Fruit fly (Drosophila melanogaster) whole organism, embryonic: ENCODE data around the gene enc.

Experiments
- Awh ChIP-seq: fragments of 200-800 bp; sonication (Bioruptor generic); IDR thresholded peaks from 2 replicates; pipeline ENCODE4, ENCODE4 v1.3.6; 2022; ENCODE audit warnings: missing biosample characterization, missing genetic modification characterization
- CG10147 ChIP-seq: fragments of 200-800 bp; sonication (Bioruptor generic); optimal IDR thresholded peaks from 2 replicates; lab custom pipeline; 2019; ENCODE audit warnings: missing biosample characterization, mild to moderate bottlenecking, missing genetic modification characterization, moderate library complexity
- CG12391 ChIP-seq: fragments of 200-800 bp; sonication (Bioruptor generic); optimal IDR thresholded peaks from 3 replicates; lab custom pipeline; 2018; ENCODE audit warnings: missing biosample characterization, mild to moderate bottlenecking, missing genetic modification characterization, moderate library complexity
- CG13424 ChIP-seq: fragments of 200-800 bp; sonication (Bioruptor generic); optimal IDR thresholded peaks from 2 replicates; lab custom pipeline; 2019; ENCODE audit warnings: missing biosample characterization, mild to moderate bottlenecking, missing genetic modification characterization, moderate library complexity
- CG1529 ChIP-seq: fragments of 200-800 bp; sonication (Bioruptor generic); optimal IDR thresholded peaks from 3 replicates; lab custom pipeline; 2018; ENCODE audit warnings: missing biosample characterization, missing genetic modification characterization
- CG16815 ChIP-seq: fragments of 200-800 bp; sonication (Bioruptor generic); optimal IDR thresholded peaks from 3 replicates; lab custom pipeline; 2017; ENCODE audit warnings: missing biosample characterization, mild to moderate bottlenecking, missing genetic modification characterization
- CG17328 ChIP-seq: fragments of 200-800 bp; sonication (Bioruptor generic); IDR thresholded peaks from 2 replicates; pipeline ENCODE4 v1.3.6; 2022; ENCODE audit warnings: missing biosample characterization, missing genetic modification characterization
- CG18599 ChIP-seq: fragments of 200-800 bp; sonication (Bioruptor generic); optimal IDR thresholded peaks from 3 replicates; lab custom pipeline; 2017; ENCODE audit warnings: missing biosample characterization, missing genetic modification characterization, mild to moderate bottlenecking, moderate library complexity, missing genetic modification reagents
- CG2712 ChIP-seq: fragments of 200-800 bp; optimal IDR thresholded peaks from 3 replicates; lab custom pipeline; 2019; ENCODE audit warnings: missing biosample characterization, mild to moderate bottlenecking, missing genetic modification characterization, moderate library complexity
- CG30403 ChIP-seq: fragments of 200-800 bp; sonication (Bioruptor generic); optimal IDR thresholded peaks from 3 replicates; lab custom pipeline; 2016; ENCODE audit warnings: missing biosample characterization, missing genetic modification characterization
- CG30431 ChIP-seq: fragments of 200-800 bp; sonication (Bioruptor generic); optimal IDR thresholded peaks from 2 replicates; lab custom pipeline; 2017; ENCODE audit warnings: missing biosample characterization, missing genetic modification characterization
- CG32532 ChIP-seq: fragments of 200-800 bp; sonication (Bioruptor generic); IDR thresholded peaks from 2 replicates; pipeline ENCODE4 v1.3.6; 2022; ENCODE audit warnings: missing biosample characterization, missing genetic modification characterization
- CG32767 ChIP-seq: fragments of 200-800 bp; sonication (Bioruptor generic); IDR thresholded peaks from 2 replicates; pipeline ENCODE4 v1.3.6; 2022; ENCODE audit warnings: missing biosample characterization, missing genetic modification characterization
- CG4424 ChIP-seq: fragments of 200-800 bp; sonication (Bioruptor generic); optimal IDR thresholded peaks from 3 replicates; lab custom pipeline; 2016; ENCODE audit warnings: missing biosample characterization, missing genetic modification characterization
- CG7745 ChIP-seq: fragments of 200-800 bp; sonication (Bioruptor generic); optimal IDR thresholded peaks from 2 replicates; lab custom pipeline; 2018; ENCODE audit warnings: missing biosample characterization, mild to moderate bottlenecking, missing genetic modification characterization, moderate library complexity
- CG8290 ChIP-seq, 3 experiments: fragments of 200-800 bp; sonication (Bioruptor generic); optimal IDR thresholded peaks; 2 replicates each; lab custom pipeline; 2016 to 2019; ENCODE audit warnings: missing biosample characterization in 3 of 3, missing genetic modification characterization in 3 of 3, mild to moderate bottlenecking in 2 of 3, moderate library complexity in 1 of 3
- CG8924 ChIP-seq: fragments of 200-800 bp; optimal IDR thresholded peaks from 3 replicates; lab custom pipeline; 2019; ENCODE audit warnings: missing biosample characterization, mild to moderate bottlenecking, missing genetic modification characterization, moderate library complexity
- Ets97D ChIP-seq: fragments of 200-800 bp; sonication (Bioruptor generic); optimal IDR thresholded peaks from 3 replicates; lab custom pipeline; 2016; ENCODE audit warnings: missing biosample characterization, missing genetic modification characterization
- Fer1 ChIP-seq: fragments of 200-800 bp; sonication (Bioruptor generic); optimal IDR thresholded peaks from 2 replicates; lab custom pipeline; 2017; ENCODE audit warnings: missing biosample characterization, mild to moderate bottlenecking, missing genetic modification characterization
- HLH3B ChIP-seq: fragments of 200-800 bp; sonication (Bioruptor generic); IDR thresholded peaks from 2 replicates; pipeline ENCODE4 v1.3.6; 2022; ENCODE audit warnings: missing biosample characterization, missing genetic modification characterization
- Hr3 ChIP-seq: fragments of 200-800 bp; sonication (Bioruptor generic); optimal IDR thresholded peaks from 3 replicates; lab custom pipeline; 2016; ENCODE audit warnings: missing biosample characterization, missing genetic modification characterization
- Hr51 ChIP-seq, 2 experiments: fragments of 200-800 bp; sonication (Bioruptor generic); optimal IDR thresholded peaks; 2 replicates in 1 of 2; 3 replicates in 1 of 2; lab custom pipeline; 2016 to 2018; ENCODE audit warnings: missing biosample characterization in 2 of 2, missing genetic modification characterization in 2 of 2, mild to moderate bottlenecking in 1 of 2, moderate library complexity in 1 of 2
- Max ChIP-seq: fragments of 200-800 bp; sonication (Bioruptor generic); optimal IDR thresholded peaks from 2 replicates; lab custom pipeline; 2016; ENCODE audit warnings: missing biosample characterization, mild to moderate bottlenecking, missing genetic modification characterization
- Oli ChIP-seq: fragments of 200-800 bp; sonication (Bioruptor generic); optimal IDR thresholded peaks from 2 replicates; lab custom pipeline; 2018; ENCODE audit warnings: missing biosample characterization, mild to moderate bottlenecking, missing genetic modification characterization, moderate library complexity
- PHDP ChIP-seq: fragments of 200-800 bp; sonication (Bioruptor generic); optimal IDR thresholded peaks from 3 replicates; lab custom pipeline; 2018; ENCODE audit warnings: missing biosample characterization, mild to moderate bottlenecking, missing genetic modification characterization, moderate library complexity
- Trl ChIP-seq, 3 experiments: fragments of >200 bp in 2 of 3; fragments of 200-800 bp in 1 of 3; sonication (Bioruptor generic) in 1 of 3; optimal IDR thresholded peaks; 2 replicates in 1 of 3; 3 replicates in 2 of 3; lab custom pipeline; 2016 to 2017; ENCODE audit warnings: missing biosample characterization in 1 of 3, missing genetic modification characterization in 1 of 3
- Xrp1 ChIP-seq: fragments of 200-800 bp; sonication (Bioruptor generic); IDR thresholded peaks from 2 replicates; pipeline ENCODE4 v1.3.6; 2022; ENCODE audit warnings: missing biosample characterization, missing genetic modification characterization
- bsh ChIP-seq, 2 experiments: fragments of 200-800 bp; sonication (Bioruptor generic); optimal IDR thresholded peaks; 2 replicates each; lab custom pipeline; 2017 to 2018; ENCODE audit warnings: mild to moderate bottlenecking in 2 of 2, missing biosample characterization in 2 of 2, missing genetic modification characterization in 2 of 2, moderate library complexity in 1 of 2
- dmrt11E ChIP-seq: fragments of 200-800 bp; sonication (Bioruptor generic); optimal IDR thresholded peaks from 3 replicates; lab custom pipeline; 2018; ENCODE audit warnings: missing biosample characterization, mild to moderate bottlenecking, missing genetic modification characterization, moderate library complexity
- dmrt99B ChIP-seq: fragments of 200-800 bp; sonication (Bioruptor generic); optimal IDR thresholded peaks from 2 replicates; lab custom pipeline; 2018; ENCODE audit warnings: missing biosample characterization, mild to moderate bottlenecking, missing genetic modification characterization, moderate library complexity
- dpn ChIP-seq, 2 experiments: fragments of 200-800 bp; sonication (Bioruptor generic); optimal IDR thresholded peaks; 3 replicates each; lab custom pipeline; 2016; ENCODE audit warnings: missing biosample characterization in 2 of 2, missing genetic modification characterization in 2 of 2
- grau ChIP-seq: fragments of 200-800 bp; optimal IDR thresholded peaks from 3 replicates; lab custom pipeline; 2019; ENCODE audit warnings: missing biosample characterization, mild to moderate bottlenecking, missing genetic modification characterization, moderate library complexity
- h ChIP-seq: fragments of >200 bp; optimal IDR thresholded peaks from 2 replicates; lab custom pipeline; 2017
- hkb ChIP-seq, 2 experiments: fragments of 200-800 bp in 1 of 2; fragments of >200 bp in 1 of 2; sonication (Bioruptor generic) in 1 of 2; IDR thresholded peaks in 1 of 2; optimal IDR thresholded peaks in 1 of 2; 2 replicates each; pipeline versions ENCODE4 v1.3.6 to Lab custom; 2017 to 2022; ENCODE audit warnings: missing biosample characterization in 1 of 2, missing genetic modification characterization in 1 of 2
- lab ChIP-seq: fragments of 200-800 bp; sonication (Bioruptor generic); optimal IDR thresholded peaks from 3 replicates; lab custom pipeline; 2017; ENCODE audit warnings: missing biosample characterization, missing genetic modification characterization, mild to moderate bottlenecking, moderate library complexity, missing genetic modification reagents
- lola ChIP-seq, 3 experiments: fragments of >200 bp in 2 of 3; fragments of 200-800 bp in 1 of 3; sonication (Bioruptor generic) in 1 of 3; optimal IDR thresholded peaks; 2 replicates each; lab custom pipeline; 2017 to 2019; ENCODE audit warnings: missing biosample characterization in 3 of 3, missing genetic modification characterization in 3 of 3, mild to moderate bottlenecking in 1 of 3, moderate library complexity in 1 of 3
- mam ChIP-seq: fragments of 200-800 bp; sonication (Bioruptor generic); optimal IDR thresholded peaks from 3 replicates; lab custom pipeline; 2016; ENCODE audit warnings: missing biosample characterization, missing genetic modification characterization
- nmo ChIP-seq: fragments of 200-800 bp; sonication (Bioruptor generic); optimal IDR thresholded peaks from 2 replicates; lab custom pipeline; 2018; ENCODE audit warnings: missing biosample characterization, mild to moderate bottlenecking, missing genetic modification characterization, moderate library complexity
- oc ChIP-seq: fragments of 200-800 bp; sonication (Bioruptor generic); optimal IDR thresholded peaks from 2 replicates; lab custom pipeline; 2018; ENCODE audit warnings: missing biosample characterization, mild to moderate bottlenecking, missing genetic modification characterization, moderate library complexity
- pfk ChIP-seq: fragments of 200-800 bp; sonication (Bioruptor generic); optimal IDR thresholded peaks from 2 replicates; lab custom pipeline; 2018; ENCODE audit warnings: missing biosample characterization, mild to moderate bottlenecking, missing genetic modification characterization, moderate library complexity
- phol ChIP-seq: fragments of 200-800 bp; sonication (Bioruptor generic); optimal IDR thresholded peaks from 3 replicates; lab custom pipeline; 2018; ENCODE audit warnings: missing biosample characterization, mild to moderate bottlenecking, missing genetic modification characterization, moderate library complexity
- scrt ChIP-seq: fragments of 200-800 bp; sonication (Bioruptor generic); optimal IDR thresholded peaks from 2 replicates; lab custom pipeline; 2018; ENCODE audit warnings: missing biosample characterization, mild to moderate bottlenecking, missing genetic modification characterization, moderate library complexity
- sisA ChIP-seq: fragments of 200-800 bp; sonication (Bioruptor generic); IDR thresholded peaks from 2 replicates; pipeline ENCODE4 v1.3.6; 2022; ENCODE audit warnings: missing biosample characterization, missing genetic modification characterization
- ssp ChIP-seq: fragments of 200-800 bp; sonication (Bioruptor generic); IDR thresholded peaks from 2 replicates; pipeline ENCODE4 v1.3.6; 2022; ENCODE audit warnings: missing biosample characterization, missing genetic modification characterization
- tin ChIP-seq: fragments of 200-800 bp; sonication (Bioruptor generic); optimal IDR thresholded peaks from 3 replicates; lab custom pipeline; 2016; ENCODE audit warnings: missing biosample characterization, missing genetic modification characterization
- twi ChIP-seq: fragments of 200-800 bp; optimal IDR thresholded peaks from 2 replicates; lab custom pipeline; 2019; ENCODE audit warnings: missing biosample characterization, mild to moderate bottlenecking, missing genetic modification characterization, moderate library complexity
- vnd ChIP-seq: fragments of 200-800 bp; sonication (Bioruptor generic); IDR thresholded peaks from 3 replicates; pipeline ENCODE4 v1.3.6; 2022; ENCODE audit warnings: missing biosample characterization, missing genetic modification characterization; ENCODE audit not compliant: partially characterized antibody
- zfh1 ChIP-seq: fragments of 200-800 bp; sonication (Bioruptor generic); IDR thresholded peaks from 3 replicates; pipeline ENCODE4 v1.3.6; 2022; ENCODE audit warnings: missing biosample characterization, missing genetic modification characterization

The enc gene

DNA sequence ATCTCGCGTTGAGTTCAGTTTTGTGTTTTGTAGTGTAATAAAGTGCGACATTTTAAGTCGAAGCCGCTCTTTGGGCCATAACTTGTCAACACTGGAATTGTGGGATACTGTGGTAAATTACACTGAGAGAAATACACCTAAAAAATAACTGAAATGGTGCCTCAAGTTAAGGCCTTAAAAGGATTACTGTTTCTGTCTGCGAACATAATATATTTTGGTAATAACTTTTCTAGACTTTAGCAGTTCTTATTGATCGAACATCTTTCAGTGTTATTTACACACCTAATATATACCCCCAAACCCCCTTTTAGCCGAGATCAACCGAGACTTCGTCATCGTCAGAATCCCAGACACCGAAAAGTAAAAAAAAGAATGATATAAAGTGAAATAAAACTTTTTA, 33.4 kb downstream of the enc start (continued):
- TF ChIP-seq bsh (GFP tag; optimal IDR thresholded peaks at IDR 0.05; lab: Kevin White, UChicago) = peak in 1 of 2 experiments; percentile 76
- TF ChIP-seq CG10147 (GFP tag; lab: Kevin White, UChicago) = peak; percentile 29
- peak; percentile 69; the same call in 1 of the 2 replicates for TF ChIP-seq Xrp1 (GFP tag; lab: Robert Waterston, UW)
- peak; percentile 41 for TF ChIP-seq Oli (tag; lab: Kevin White, UChicago)
- TF ChIP-seq vnd (GFP tag; lab: Robert Waterston, UW) = no peak
- peak; percentile 36 for TF ChIP-seq grau
- TF ChIP-seq dpn (GFP tag; optimal IDR thresholded peaks at IDR 0.05; lab: Kevin White, UChicago) = peak; percentile 14 to 49
- peak; percentile 9 for TF ChIP-seq twi (tag; lab: Kevin White, UChicago)
- no peak for TF ChIP-seq CG32767 (GFP tag; lab: Robert Waterston, UW)
- TF ChIP-seq CG17328 (GFP tag; lab: Robert Waterston, UW) = peak; percentile 61; the same call in 1 of the 2 replicates
- peak; percentile 39 for TF ChIP-seq ssp (GFP tag; lab: Robert Waterston, UW)
- TF ChIP-seq dmrt99B (tag; lab: Kevin White, UChicago) = peak; percentile 44
- TF ChIP-seq Awh (GFP tag; lab: Robert Waterston, UW) = peak; percentile 80
- peak; percentile 74 for TF ChIP-seq CG2712 (tag; lab: Kevin White, UChicago)
- TF ChIP-seq lab = peak; percentile 24
- TF ChIP-seq CG16815 (GFP tag; lab: Kevin White, UChicago) = peak; percentile 6
- TF ChIP-seq CG4424 (GFP tag; lab: Kevin White, UChicago) = peak; percentile 61
- peak; percentile 0 for TF ChIP-seq CG30431
- TF ChIP-seq oc = peak; percentile 5
- peak; percentile 16 for TF ChIP-seq CG1529 (GFP tag; lab: Kevin White, UChicago)
- TF ChIP-seq h (lab: Kevin White, UChicago) = no peak
- TF ChIP-seq tin (GFP tag; lab: Kevin White, UChicago) = peak; percentile 51
- peak; percentile 45; the same call in 1 of the 2 replicates for TF ChIP-seq sisA
- TF ChIP-seq scrt (GFP tag; lab: Kevin White, UChicago) = no peak
- peak; percentile 23 for TF ChIP-seq CG13424 (tag; lab: Kevin White, UChicago)
- TF ChIP-seq CG8924 (tag; lab: Kevin White, UChicago) = peak; percentile 26
- no peak for TF ChIP-seq CG7745 (tag; lab: Kevin White, UChicago)
- peak; percentile 30; the same call in 1 of the 2 replicates for TF ChIP-seq HLH3B (GFP tag; lab: Robert Waterston, UW)
- no peak for TF ChIP-seq Hr51 (GFP tag; optimal IDR thresholded peaks at IDR 0.05; lab: Kevin White, UChicago)
- TF ChIP-seq CG30403 (GFP tag; lab: Kevin White, UChicago) = peak; percentile 26
- TF ChIP-seq dmrt11E (tag; lab: Kevin White, UChicago) = peak; percentile 62
- TF ChIP-seq mam (GFP tag; lab: Kevin White, UChicago) = peak; percentile 22
- TF ChIP-seq hkb (optimal IDR thresholded peaks at IDR 0.05; lab: Kevin White, UChicago) = no peak
- TF ChIP-seq hkb (GFP tag; IDR thresholded peaks at IDR 0.05; lab: Robert Waterston, UW) = 0 out of 2 replicates have a peak, but pooled peaks have one; percentile 9
- TF ChIP-seq Trl (optimal IDR thresholded peaks at IDR 0.05; lab: Kevin White, UChicago) = no peak
- peak; percentile 4 for TF ChIP-seq Trl (GFP tag; optimal IDR thresholded peaks at IDR 0.05; lab: Kevin White, UChicago)
- TF ChIP-seq Fer1 (GFP tag; lab: Kevin White, UChicago) = no peak
- peak; percentile 24 for TF ChIP-seq PHDP
- peak; percentile 22 for TF ChIP-seq Hr3 (GFP tag; lab: Kevin White, UChicago)
- TF ChIP-seq zfh1 (GFP tag; lab: Robert Waterston, UW) = peak; percentile 60; the same call in 1 of the 3 replicates
- TF ChIP-seq phol = peak; percentile 52
- no peak for TF ChIP-seq Max (GFP tag; lab: Kevin White, UChicago)
- TF ChIP-seq CG12391 (tag; lab: Kevin White, UChicago) = peak; percentile 55
- TF ChIP-seq CG32532 (GFP tag; lab: Robert Waterston, UW) = peak; percentile 28; the same call in 1 of the 2 replicates
- no peak for TF ChIP-seq pfk (GFP tag; lab: Kevin White, UChicago)
- no peak for TF ChIP-seq Ets97D (GFP tag; lab: Kevin White, UChicago)
- peak in 1 of 3 experiments; percentile 59 for TF ChIP-seq lola (GFP tag; optimal IDR thresholded peaks at IDR 0.05; lab: Kevin White, UChicago)
- TF ChIP-seq CG8290 (GFP tag; optimal IDR thresholded peaks at IDR 0.05; lab: Kevin White, UChicago) = peak; percentile 6
- TF ChIP-seq CG8290 (tag; optimal IDR thresholded peaks at IDR 0.05; lab: Kevin White, UChicago) = peak in 1 of 2 experiments; percentile 18
- TF ChIP-seq CG18599 = no peak
- TF ChIP-seq nmo = peak; percentile 55
